Worm (Caenorhabditis elegans): Measurements from ENCODE around the gene T01G5.6.

T01G5.6 gene

ce11 chrV:15082291-15082690 is 31.6 kb downstream of the T01G5.6 start, which contains the start of the genes C01G10.10 and C01G10.9:
C01G10.10 (minus strand) TSS chrV:15082441.
C01G10.9 (plus strand) TSS chrV:15082530.
- peak; percentile 92 for TF ChIP-seq ceh-90 (tag; optimal IDR thresholded peaks at IDR 0.05)
- no peak for TF ChIP-seq lin-39 (tag; optimal IDR thresholded peaks at IDR 0.05)
- TF ChIP-seq ama-1 (optimal IDR thresholded peaks at IDR 0.05), result no peak
- TF ChIP-seq unc-130 (tag; optimal IDR thresholded peaks at IDR 0.05), result peak; percentile 34
- peak; percentile 58; the same call in 1 of the 2 replicates for TF ChIP-seq unc-98 (GFP tag; IDR thresholded peaks at IDR 0.05)
- TF ChIP-seq mep-1 (tag; optimal IDR thresholded peaks at IDR 0.05), result peak; percentile 79
- TF ChIP-seq mef-2 (tag; optimal IDR thresholded peaks at IDR 0.05), result no peak
- TF ChIP-seq vab-15 (tag; optimal IDR thresholded peaks at IDR 0.05), result no peak
- peak; percentile 50 for TF ChIP-seq snpc-4 (tag; optimal IDR thresholded peaks at IDR 0.05)
- TF ChIP-seq egl-27 (tag; optimal IDR thresholded peaks at IDR 0.05), result no peak
- TF ChIP-seq sup-37 (GFP tag; optimal IDR thresholded peaks at IDR 0.05), result no peak
- no peak for TF ChIP-seq unc-30 (tag; optimal IDR thresholded peaks at IDR 0.05)
- TF ChIP-seq mdl-1 (tag; optimal IDR thresholded peaks at IDR 0.05), result no peak
- peak; percentile 29 for TF ChIP-seq jun-1 (tag; optimal IDR thresholded peaks at IDR 0.05)
- TF ChIP-seq alr-1 (tag; optimal IDR thresholded peaks at IDR 0.05; ENCODE audit: borderline replicate concordance), result no peak
- TF ChIP-seq skn-1 (tag; optimal IDR thresholded peaks at IDR 0.05), result peak; percentile 38
- TF ChIP-seq nhr-19 (GFP tag; conservative IDR thresholded peaks at IDR 0.05), result peak; percentile 73
- peak in 1 of 2 experiments; percentile 95 for TF ChIP-seq ztf-11 (tag; optimal IDR thresholded peaks at IDR 0.05)
- TF ChIP-seq dpl-1 (GFP tag; optimal IDR thresholded peaks at IDR 0.05), result peak; percentile 45 to 67 (median 56)
- peak; percentile 86 for TF ChIP-seq snu-23 (GFP tag; optimal IDR thresholded peaks at IDR 0.05)
- TF ChIP-seq blmp-1 (tag; optimal IDR thresholded peaks at IDR 0.05), result peak; percentile 51
- TF ChIP-seq hlh-17 (GFP tag; optimal IDR thresholded peaks at IDR 0.05; ENCODE audit: borderline replicate concordance), result no peak
- TF ChIP-seq lin-15B (tag; optimal IDR thresholded peaks at IDR 0.05), result no peak
- peak; percentile 85 for TF ChIP-seq nhr-20 (tag; optimal IDR thresholded peaks at IDR 0.05)
- no peak for TF ChIP-seq nhr-237 (tag; optimal IDR thresholded peaks at IDR 0.05)
- TF ChIP-seq lir-3 (tag; optimal IDR thresholded peaks at IDR 0.05; ENCODE audit: poor library complexity), result peak; percentile 96
- no peak for TF ChIP-seq ces-1 (GFP tag; optimal IDR thresholded peaks at IDR 0.05)
- no peak for TF ChIP-seq ztf-4 (tag; optimal IDR thresholded peaks at IDR 0.05)
- TF ChIP-seq ceh-8 (GFP tag; optimal IDR thresholded peaks at IDR 0.05), result no peak
- TF ChIP-seq C04F5.9 (tag; optimal IDR thresholded peaks at IDR 0.05), result peak; percentile 83
- TF ChIP-seq swsn-7 (tag; optimal IDR thresholded peaks at IDR 0.05), result peak; percentile 83
- TF ChIP-seq nhr-12 (tag; optimal IDR thresholded peaks at IDR 0.05), result no peak
- TF ChIP-seq lsy-2 (tag; optimal IDR thresholded peaks at IDR 0.05), result peak; percentile 68 to 70
- TF ChIP-seq dsc-1 (tag; optimal IDR thresholded peaks at IDR 0.05), result peak; percentile 90
- TF ChIP-seq nhr-85 (tag), result peak; percentile 93
- peak; percentile 87 for TF ChIP-seq tbx-2 (tag; optimal IDR thresholded peaks at IDR 0.05)
- peak; percentile 96 for TF ChIP-seq pax-3 (tag; optimal IDR thresholded peaks at IDR 0.05)
- TF ChIP-seq efl-1 (optimal IDR thresholded peaks at IDR 0.05), result peak; percentile 40 to 68
- TF ChIP-seq efl-1 (GFP tag; optimal IDR thresholded peaks at IDR 0.05 in 1 of 2), result peak; percentile 52 to 95
- TF ChIP-seq unc-86 (tag; optimal IDR thresholded peaks at IDR 0.05), result peak; percentile 46
- no peak for TF ChIP-seq aly-2 (tag; optimal IDR thresholded peaks at IDR 0.05)
- TF ChIP-seq sptf-1 (tag; optimal IDR thresholded peaks at IDR 0.05), result no peak
- TF ChIP-seq nhr-76 (tag; optimal IDR thresholded peaks at IDR 0.05), result no peak
- no peak for TF ChIP-seq unc-62 (GFP tag; optimal IDR thresholded peaks at IDR 0.05)
- no peak for TF ChIP-seq fos-1 (tag; optimal IDR thresholded peaks at IDR 0.05)
- TF ChIP-seq fkh-4 (tag; optimal IDR thresholded peaks at IDR 0.05; ENCODE audit: borderline replicate concordance), result peak; percentile 94
- TF ChIP-seq C16A3.4 (tag; optimal IDR thresholded peaks at IDR 0.05), result peak; percentile 27
- peak; percentile 86 for TF ChIP-seq nhr-47 (tag; optimal IDR thresholded peaks at IDR 0.05)
- TF ChIP-seq hlh-4 (tag; optimal IDR thresholded peaks at IDR 0.05), result peak; percentile 80
- TF ChIP-seq nhr-90 (tag; optimal IDR thresholded peaks at IDR 0.05; ENCODE audit: poor library complexity), result peak; percentile 92
- TF ChIP-seq irx-1 (tag; optimal IDR thresholded peaks at IDR 0.05), result peak; percentile 93
- TF ChIP-seq elt-2 (tag; optimal IDR thresholded peaks at IDR 0.05), result peak; percentile 67
- TF ChIP-seq nhr-11 (tag; optimal IDR thresholded peaks at IDR 0.05), result no peak
- no peak for TF ChIP-seq zag-1 (tag; optimal IDR thresholded peaks at IDR 0.05)

Data from whole organism, L1 larva.